Fruit fly (Drosophila melanogaster): ENCODE data around the gene CG32485.

The CG32485 gene

dm6 chr3L:3081966-3082516, 31.9 kb downstream of the CG32485 start (continued):
- TF ChIP-seq Nf-YC (tag; optimal IDR thresholded peaks at IDR 0.05) (no peak), CG5245 (GFP tag; optimal IDR thresholded peaks at IDR 0.05) (no peak), Dbx (GFP tag; IDR thresholded peaks at IDR 0.05) (no peak), schlank (tag; optimal IDR thresholded peaks at IDR 0.05) (no peak), Vsx1 (GFP tag; optimal IDR thresholded peaks at IDR 0.05) (peak; percentile 42), CG13424 (tag; optimal IDR thresholded peaks at IDR 0.05) (no peak), p53 (GFP tag; optimal IDR thresholded peaks at IDR 0.05) (no peak), CG6683 (GFP tag; optimal IDR thresholded peaks at IDR 0.05) (no peak), chn (GFP tag; optimal IDR thresholded peaks at IDR 0.05) (no peak), stc (GFP tag; IDR thresholded peaks at IDR 0.05) (no peak), zen2 (GFP tag; IDR thresholded peaks at IDR 0.05; ENCODE audit: partially characterized antibody) (no peak), CG10654 (GFP tag; optimal IDR thresholded peaks at IDR 0.05) (no peak), CG13123 (GFP tag; optimal IDR thresholded peaks at IDR 0.05) (no peak), CG8281 (tag; optimal IDR thresholded peaks at IDR 0.05) (no peak), cad (GFP tag; optimal IDR thresholded peaks at IDR 0.05) (peak; percentile 50), CG17328 (GFP tag; IDR thresholded peaks at IDR 0.05) (no peak), bbx (GFP tag; IDR thresholded peaks at IDR 0.05; ENCODE audit: partially characterized antibody) (0 out of 2 replicates have a peak, but pooled peaks have one; percentile 9), Oaz (GFP tag; IDR thresholded peaks at IDR 0.05) (no peak), run (tag; optimal IDR thresholded peaks at IDR 0.05) (no peak), Antp (GFP tag; optimal IDR thresholded peaks at IDR 0.05) (no peak), CG1529 (GFP tag; optimal IDR thresholded peaks at IDR 0.05) (no peak), tgo (GFP tag; IDR thresholded peaks at IDR 0.05) (no peak), CG6654 (GFP tag; optimal IDR thresholded peaks at IDR 0.05) (peak; percentile 96), Myb (GFP tag; optimal IDR thresholded peaks at IDR 0.05) (no peak), CG2875 (GFP tag; optimal IDR thresholded peaks at IDR 0.05) (no peak), zfh1 (GFP tag; IDR thresholded peaks at IDR 0.05) (no peak), CG11456 (GFP tag; IDR thresholded peaks at IDR 0.05) (no peak), Ravus (GFP tag; IDR thresholded peaks at IDR 0.05) (no peak), sd (tag; optimal IDR thresholded peaks at IDR 0.05) (peak; percentile 4), Sry-δ (GFP tag; optimal IDR thresholded peaks at IDR 0.05) (no peak), crol (GFP tag; IDR thresholded peaks at IDR 0.05) (0 out of 2 replicates have a peak, but pooled peaks have one; percentile 28), Atf3 (GFP tag; optimal IDR thresholded peaks at IDR 0.05) (no peak), CG15073 (GFP tag; optimal IDR thresholded peaks at IDR 0.05) (no peak), sug (tag; optimal IDR thresholded peaks at IDR 0.05) (peak; percentile 38), TFAM (GFP tag; optimal IDR thresholded peaks at IDR 0.05) (no peak), stwl (tag; optimal IDR thresholded peaks at IDR 0.05) (no peak), CG17361 (GFP tag; IDR thresholded peaks at IDR 0.05) (no peak), CG14014 (GFP tag; IDR thresholded peaks at IDR 0.05) (no peak), Spps (tag; optimal IDR thresholded peaks at IDR 0.05) (no peak), CG4707 (GFP tag; optimal IDR thresholded peaks at IDR 0.05) (no peak), mirr (GFP tag; optimal IDR thresholded peaks at IDR 0.05) (peak; percentile 65), danr (GFP tag; IDR thresholded peaks at IDR 0.05) (no peak), seq (GFP tag; IDR thresholded peaks at IDR 0.05) (no peak), Jarid2 (GFP tag; optimal IDR thresholded peaks at IDR 0.05) (no peak), tap (tag; optimal IDR thresholded peaks at IDR 0.05) (no peak), zfh2 (GFP tag; optimal IDR thresholded peaks at IDR 0.05) (no peak), CG10147 (GFP tag; optimal IDR thresholded peaks at IDR 0.05) (no peak), Usf (GFP tag; optimal IDR thresholded peaks at IDR 0.05) (no peak), CG14050 (GFP tag; IDR thresholded peaks at IDR 0.05) (no peak), br (optimal IDR thresholded peaks at IDR 0.05) (no peak), hbn (GFP tag; IDR thresholded peaks at IDR 0.05; ENCODE audit: partially characterized antibody) (no peak), Hr39 (optimal IDR thresholded peaks at IDR 0.05) (no peak), CG6689 (GFP tag; IDR thresholded peaks at IDR 0.05) (no peak)

Data from whole organism, embryonic.